Worm (Caenorhabditis elegans): ENCODE measurements around the gene F27D9.13.
A peak's percentile ranks its signal among the peaks of the same experiment; 100 is the strongest.

F27D9.13 gene

DNA sequence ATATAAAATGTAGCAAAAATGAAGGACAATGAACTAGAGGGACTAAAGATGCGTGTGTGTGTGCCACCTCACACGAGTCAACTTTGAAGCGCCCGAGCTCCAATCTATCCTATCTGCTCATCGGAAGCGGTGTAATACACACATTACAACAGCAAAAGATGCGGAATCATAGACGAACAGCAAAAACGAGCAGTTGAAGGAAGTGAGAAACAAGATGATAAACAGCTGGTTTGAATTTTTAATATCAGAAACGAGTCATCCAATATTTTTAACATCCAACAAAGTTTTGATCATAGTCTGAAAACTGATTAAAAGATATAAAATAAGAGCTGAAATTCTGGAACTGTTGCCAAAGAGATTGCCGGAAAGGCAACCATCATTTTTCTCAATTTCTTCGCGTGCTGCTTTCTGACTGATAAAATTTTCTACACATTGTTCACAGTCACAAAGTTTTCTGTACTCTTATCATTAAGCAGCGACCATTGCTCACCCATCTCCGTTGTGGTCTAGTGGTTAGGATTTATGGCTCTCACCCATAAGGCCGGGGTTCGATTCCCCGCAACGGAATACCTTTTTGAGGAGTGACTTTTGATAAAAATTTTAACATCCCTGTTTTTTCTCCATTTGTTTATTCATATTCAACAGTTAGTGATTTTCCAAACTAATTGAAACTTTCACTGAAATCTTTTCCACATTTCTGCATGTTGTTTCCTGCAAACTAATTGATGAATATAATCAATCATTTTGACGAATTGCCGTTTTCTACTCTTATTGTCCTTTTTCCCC lies 13.5 kb upstream of the F27D9.13 start, which contains the start of gene stn-2 (continued):
- TF ChIP-seq pha-4 (GFP tag; IDR thresholded peaks at IDR 0.05) (peak; percentile 56; the same call in 1 of the 2 replicates), pha-4 (tag; optimal IDR thresholded peaks at IDR 0.05) (peak; percentile 10), ceh-44 (GFP tag; IDR thresholded peaks at IDR 0.05) (no peak), saeg-2 (GFP tag; IDR thresholded peaks at IDR 0.05) (no peak), arid-1 (GFP tag; conservative IDR thresholded peaks at IDR 0.05) (peak; percentile 75), Y75B8A.6 (GFP tag; IDR thresholded peaks at IDR 0.05) (no peak), ces-1 (GFP tag; optimal IDR thresholded peaks at IDR 0.05) (no peak), mep-1 (tag; optimal IDR thresholded peaks at IDR 0.05) (no peak), F26F4.8 (GFP tag; conservative IDR thresholded peaks at IDR 0.05) (0 out of 2 replicates have a peak, but pooled peaks have one; percentile 6), daf-12 (tag; optimal IDR thresholded peaks at IDR 0.05) (no peak), Y105C5A.15 (GFP tag; IDR thresholded peaks at IDR 0.05) (0 out of 2 replicates have a peak, but pooled peaks have one; percentile 63), dmd-9 (GFP tag; IDR thresholded peaks at IDR 0.05) (0 out of 2 replicates have a peak, but pooled peaks have one; percentile 16), ceh-62 (tag; optimal IDR thresholded peaks at IDR 0.05) (no peak), ztf-7 (tag; optimal IDR thresholded peaks at IDR 0.05) (no peak), attf-4 (tag; optimal IDR thresholded peaks at IDR 0.05) (no peak), hif-1 (tag; optimal IDR thresholded peaks at IDR 0.05) (no peak), nhr-237 (tag; optimal IDR thresholded peaks at IDR 0.05) (no peak), ama-1 (optimal IDR thresholded peaks at IDR 0.05) (no peak), nhr-41 (GFP tag; IDR thresholded peaks at IDR 0.05) (peak; percentile 52; the same call in 1 of the 2 replicates), skn-1 (tag; optimal IDR thresholded peaks at IDR 0.05) (no peak), dve-1 (tag; optimal IDR thresholded peaks at IDR 0.05; ENCODE audit: insufficient read depth) (peak; percentile 38), hlh-11 (tag; optimal IDR thresholded peaks at IDR 0.05) (peak; percentile 26), nhr-102 (tag; optimal IDR thresholded peaks at IDR 0.05) (peak; percentile 37), dmd-6 (GFP tag; IDR thresholded peaks at IDR 0.05) (peak; percentile 48), lin-15B (tag; optimal IDR thresholded peaks at IDR 0.05) (no peak), zfp-3 (GFP tag; conservative IDR thresholded peaks at IDR 0.05) (no peak), cey-2 (tag; optimal IDR thresholded peaks at IDR 0.05; ENCODE audit: borderline replicate concordance, insufficient read depth) (no peak), nhr-76 (tag; optimal IDR thresholded peaks at IDR 0.05) (no peak), lir-3 (tag; optimal IDR thresholded peaks at IDR 0.05) (no peak), egl-27 (tag; optimal IDR thresholded peaks at IDR 0.05) (no peak), set-16 (GFP tag; IDR thresholded peaks at IDR 0.05) (no peak), zip-2 (tag; optimal IDR thresholded peaks at IDR 0.05) (no peak), duxl-1 (tag; optimal IDR thresholded peaks at IDR 0.05; ENCODE audit: poor library complexity) (peak; percentile 3), hmg-1.1 (GFP tag; IDR thresholded peaks at IDR 0.05) (no peak), gei-8 (GFP tag; optimal IDR thresholded peaks at IDR 0.05) (peak; percentile 33), ZK546.5 (tag; optimal IDR thresholded peaks at IDR 0.05) (no peak), spr-1 (tag; optimal IDR thresholded peaks at IDR 0.05) (no peak), ZK337.2 (GFP tag; IDR thresholded peaks at IDR 0.05) (no peak), unc-39 (tag; optimal IDR thresholded peaks at IDR 0.05) (no peak), mxl-3 (GFP tag; optimal IDR thresholded peaks at IDR 0.05) (no peak), ceh-20 (GFP tag; IDR thresholded peaks at IDR 0.05) (no peak), nhr-6 (tag; optimal IDR thresholded peaks at IDR 0.05) (no peak), ctbp-1 (GFP tag; IDR thresholded peaks at IDR 0.05) (peak; percentile 55; the same call in 1 of the 2 replicates), D1046.2 (GFP tag; IDR thresholded peaks at IDR 0.05) (no peak), spr-3 (GFP tag; optimal IDR thresholded peaks at IDR 0.05) (no peak), zfp-2 (tag; optimal IDR thresholded peaks at IDR 0.05) (no peak), rbr-2 (tag; optimal IDR thresholded peaks at IDR 0.05) (no peak), mxl-2 (GFP tag; conservative IDR thresholded peaks at IDR 0.05) (no peak), lim-7 (GFP tag; IDR thresholded peaks at IDR 0.05) (peak; percentile 62), madf-9 (GFP tag; conservative IDR thresholded peaks at IDR 0.05) (peak; percentile 52; the same call in 1 of the 2 replicates)

Data from whole organism, L4 larva.